Fruit fly (Drosophila melanogaster) whole organism, prepupa: ENCODE results near the gene Lsp1gamma.

Experiments
- CG1621 ChIP-seq: fragments of 200-800 bp; sonication (Bioruptor generic); optimal IDR thresholded peaks from 3 replicates; lab custom pipeline; 2018; ENCODE audit warnings: missing biosample characterization, mild to moderate bottlenecking, missing genetic modification characterization
- CG3919 ChIP-seq: fragments of 200-800 bp; sonication (Bioruptor generic); optimal IDR thresholded peaks from 3 replicates; lab custom pipeline; 2016; ENCODE audit warnings: missing biosample characterization, missing genetic modification characterization
- CG8319 ChIP-seq: fragments of 200-800 bp; sonication (Bioruptor generic); optimal IDR thresholded peaks from 3 replicates; lab custom pipeline; 2016; ENCODE audit warnings: missing biosample characterization, missing genetic modification characterization
- Hr39 ChIP-seq: fragments of 200-800 bp; sonication (Bioruptor generic); optimal IDR thresholded peaks from 2 replicates; lab custom pipeline; 2016; ENCODE audit warnings: missing biosample characterization, missing genetic modification characterization
- Sox14 ChIP-seq: fragments of 200-800 bp; sonication (Bioruptor generic); optimal IDR thresholded peaks from 3 replicates; lab custom pipeline; 2016; ENCODE audit warnings: missing biosample characterization, missing genetic modification characterization

DNA sequence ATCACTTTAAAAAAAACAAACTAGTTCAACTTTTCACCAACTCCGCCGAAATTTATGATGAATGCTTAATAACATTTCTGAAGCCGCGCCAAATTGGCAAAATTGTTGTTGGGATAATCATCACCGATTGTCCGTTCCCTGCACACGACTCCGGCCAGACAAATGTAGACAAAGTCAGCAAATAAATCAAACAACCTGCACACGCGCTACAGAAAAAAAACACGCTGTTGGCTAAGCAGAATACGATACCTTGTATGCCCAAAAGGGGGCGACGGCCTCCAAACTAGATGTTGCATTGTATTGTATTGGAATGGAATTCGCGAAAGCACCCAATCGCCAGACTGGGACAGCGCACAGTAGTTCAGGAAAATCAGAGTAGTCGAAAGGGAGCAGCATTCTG lies 27.3 kb downstream of the Lsp1gamma start:
- TF ChIP-seq CG1621 (tag; lab: Kevin White, UChicago), result no peak
- no peak for TF ChIP-seq CG8319 (GFP tag; lab: Kevin White, UChicago)
- no peak for TF ChIP-seq CG3919 (GFP tag; lab: Kevin White, UChicago)
- TF ChIP-seq Hr39 (GFP tag; lab: Kevin White, UChicago), result no peak
- TF ChIP-seq Sox14, result no peak
